Fruit fly (Drosophila melanogaster) S2 (cell line): Measurements from ENCODE around the gene Cdc37.

Experiments used
- CG8478 ChIP-seq: fragments of >200 bp; optimal IDR thresholded peaks from 2 replicates; lab custom pipeline; 2018
- CTCF ChIP-seq, 2 experiments: fragments of >200 bp; optimal IDR thresholded peaks; 2 replicates each; lab custom pipeline; 2018

dm6 chr3L:1748218-1748617 lies 47.0 kb upstream of the Cdc37 start:
- no peak for TF ChIP-seq CG8478 (lab: Kevin White, UChicago)
- TF ChIP-seq CTCF (optimal IDR thresholded peaks at IDR 0.05; lab: Kevin White, UChicago), result no peak
